Fruit fly (Drosophila melanogaster) whole organism, prepupa: ENCODE measurements around the gene CG43072.

Source experiments
- Blimp-1 ChIP-seq: fragments of 200-800 bp; sonication (Bioruptor generic); optimal IDR thresholded peaks from 3 replicates; lab custom pipeline; 2017; ENCODE audit warnings: missing biosample characterization, missing genetic modification characterization, mild to moderate bottlenecking, moderate library complexity, missing genetic modification reagents
- CG10631 ChIP-seq: fragments of 200-800 bp; sonication (Bioruptor generic); optimal IDR thresholded peaks from 2 replicates; lab custom pipeline; 2016; ENCODE audit warnings: missing biosample characterization, missing genetic modification characterization
- CG10669 ChIP-seq: fragments of 200-800 bp; sonication (Bioruptor generic); optimal IDR thresholded peaks from 3 replicates; lab custom pipeline; 2018; ENCODE audit warnings: missing biosample characterization, mild to moderate bottlenecking, missing genetic modification characterization, moderate library complexity
- CG11294 ChIP-seq: fragments of 200-800 bp; sonication (Bioruptor generic); IDR thresholded peaks from 2 replicates; pipeline ENCODE4 v1.3.6; 2022; ENCODE audit warnings: missing biosample characterization, missing genetic modification characterization
- CG11762 ChIP-seq: fragments of 200-800 bp; sonication (Bioruptor generic); optimal IDR thresholded peaks from 3 replicates; lab custom pipeline; 2016; ENCODE audit warnings: missing biosample characterization, missing genetic modification characterization; ENCODE audit not compliant: insufficient read depth
- CG11902 ChIP-seq: fragments of 200-800 bp; sonication (Bioruptor generic); optimal IDR thresholded peaks from 3 replicates; lab custom pipeline; 2016; ENCODE audit warnings: missing biosample characterization, missing genetic modification characterization
- CG15336 ChIP-seq: fragments of 200-800 bp; sonication (Bioruptor generic); IDR thresholded peaks from 2 replicates; pipeline ENCODE4 v1.3.6; 2022; ENCODE audit warnings: missing biosample characterization, missing genetic modification characterization
- CG16779 ChIP-seq: fragments of 200-800 bp; sonication (Bioruptor generic); optimal IDR thresholded peaks from 3 replicates; lab custom pipeline; 2017; ENCODE audit warnings: missing biosample characterization, mild to moderate bottlenecking, missing genetic modification characterization
- CG3032 ChIP-seq: fragments of 200-800 bp; optimal IDR thresholded peaks from 2 replicates; lab custom pipeline; 2019; ENCODE audit warnings: missing biosample characterization, mild to moderate bottlenecking, missing genetic modification characterization, moderate library complexity
- CG31627 ChIP-seq: fragments of 200-800 bp; sonication (Bioruptor generic); optimal IDR thresholded peaks from 3 replicates; lab custom pipeline; 2016; ENCODE audit warnings: missing biosample characterization, missing genetic modification characterization
- CG34406 ChIP-seq: fragments of 200-800 bp; sonication (Bioruptor generic); optimal IDR thresholded peaks from 3 replicates; lab custom pipeline; 2016; ENCODE audit warnings: missing biosample characterization, missing genetic modification characterization
- CG3919 ChIP-seq: fragments of 200-800 bp; sonication (Bioruptor generic); optimal IDR thresholded peaks from 3 replicates; lab custom pipeline; 2016; ENCODE audit warnings: missing biosample characterization, missing genetic modification characterization
- CG4318 ChIP-seq: fragments of 200-800 bp; sonication (Bioruptor generic); optimal IDR thresholded peaks from 3 replicates; lab custom pipeline; 2017; ENCODE audit warnings: missing biosample characterization, mild to moderate bottlenecking, missing genetic modification characterization
- CG6163 ChIP-seq: fragments of 200-800 bp; sonication (Bioruptor generic); IDR thresholded peaks from 3 replicates; pipeline ENCODE4 v1.3.6; 2022; ENCODE audit warnings: missing biosample characterization, missing genetic modification characterization
- CG6276 ChIP-seq: fragments of 200-800 bp; sonication (Bioruptor generic); optimal IDR thresholded peaks from 2 replicates; lab custom pipeline; 2017; ENCODE audit warnings: missing biosample characterization, mild to moderate bottlenecking, missing genetic modification characterization
- CG6792 ChIP-seq: fragments of 200-800 bp; sonication (Bioruptor generic); optimal IDR thresholded peaks from 3 replicates; lab custom pipeline; 2016; ENCODE audit warnings: missing biosample characterization, missing genetic modification characterization
- CG6808 ChIP-seq: fragments of 200-800 bp; sonication (Bioruptor generic); optimal IDR thresholded peaks from 3 replicates; lab custom pipeline; 2017; ENCODE audit warnings: missing biosample characterization, missing genetic modification characterization, mild to moderate bottlenecking, moderate library complexity, missing genetic modification reagents
- CG6854 ChIP-seq: fragments of 200-800 bp; sonication (Bioruptor generic); optimal IDR thresholded peaks from 2 replicates; lab custom pipeline; 2017; ENCODE audit warnings: missing biosample characterization, mild to moderate bottlenecking, missing genetic modification characterization
- CG8119 ChIP-seq: fragments of 200-800 bp; sonication (Bioruptor generic); IDR thresholded peaks from 3 replicates; pipeline ENCODE4 v1.3.6; 2022; ENCODE audit warnings: missing biosample characterization, missing genetic modification characterization
- CG8319 ChIP-seq: fragments of 200-800 bp; sonication (Bioruptor generic); optimal IDR thresholded peaks from 3 replicates; lab custom pipeline; 2016; ENCODE audit warnings: missing biosample characterization, missing genetic modification characterization
- CG8632 ChIP-seq: fragments of 200-800 bp; sonication (Bioruptor generic); optimal IDR thresholded peaks from 3 replicates; lab custom pipeline; 2016; ENCODE audit warnings: missing biosample characterization, missing genetic modification characterization
- Eip75B ChIP-seq: fragments of 200-800 bp; sonication (Bioruptor generic); optimal IDR thresholded peaks from 3 replicates; lab custom pipeline; 2016; ENCODE audit warnings: missing biosample characterization, missing genetic modification characterization
- Eip78C ChIP-seq: fragments of 200-800 bp; sonication (Bioruptor generic); peaks from one replicate; lab custom pipeline; 2016; ENCODE audit warnings: missing biosample characterization, missing genetic modification characterization
- Eip93F ChIP-seq: fragments of 200-800 bp; sonication (Bioruptor generic); optimal IDR thresholded peaks from 2 replicates; lab custom pipeline; 2016; ENCODE audit warnings: missing biosample characterization, mild to moderate bottlenecking, missing genetic modification characterization
- Ets21C ChIP-seq: fragments of 200-800 bp; sonication (Bioruptor generic); optimal IDR thresholded peaks from 3 replicates; lab custom pipeline; 2016; ENCODE audit warnings: missing biosample characterization, missing genetic modification characterization
- Ets96B ChIP-seq: fragments of 200-800 bp; optimal IDR thresholded peaks from 2 replicates; lab custom pipeline; 2019; ENCODE audit warnings: missing biosample characterization, mild to moderate bottlenecking, missing genetic modification characterization, moderate library complexity
- Hr38 ChIP-seq: sonication (Bioruptor generic); optimal IDR thresholded peaks from 2 replicates; lab custom pipeline; 2016; ENCODE audit warnings: missing biosample characterization, missing genetic modification characterization
- Lpt ChIP-seq: fragments of 200-800 bp; sonication (Bioruptor generic); optimal IDR thresholded peaks from 3 replicates; lab custom pipeline; 2016; ENCODE audit warnings: missing biosample characterization, missing genetic modification characterization
- Met ChIP-seq: fragments of 200-800 bp; sonication (Bioruptor generic); optimal IDR thresholded peaks from 3 replicates; lab custom pipeline; 2016; ENCODE audit warnings: missing biosample characterization, missing genetic modification characterization
- Smox ChIP-seq: fragments of 200-800 bp; sonication (Bioruptor generic); optimal IDR thresholded peaks from 3 replicates; lab custom pipeline; 2016; ENCODE audit warnings: missing biosample characterization, missing genetic modification characterization
- Sox102F ChIP-seq: fragments of 200-800 bp; sonication (Bioruptor generic); optimal IDR thresholded peaks from 2 replicates; lab custom pipeline; 2016; ENCODE audit warnings: missing biosample characterization, mild to moderate bottlenecking, missing genetic modification characterization
- Sox14 ChIP-seq: fragments of 200-800 bp; sonication (Bioruptor generic); optimal IDR thresholded peaks from 3 replicates; lab custom pipeline; 2016; ENCODE audit warnings: missing biosample characterization, missing genetic modification characterization
- Sox15 ChIP-seq: fragments of 200-800 bp; sonication (Bioruptor generic); optimal IDR thresholded peaks from 3 replicates; lab custom pipeline; 2016; ENCODE audit warnings: missing biosample characterization, missing genetic modification characterization
- achi ChIP-seq: fragments of 200-800 bp; sonication (Bioruptor generic); optimal IDR thresholded peaks from 3 replicates; lab custom pipeline; 2016; ENCODE audit warnings: missing biosample characterization, missing genetic modification characterization
- acj6 ChIP-seq: fragments of 200-800 bp; sonication (Bioruptor generic); optimal IDR thresholded peaks from 3 replicates; lab custom pipeline; 2016; ENCODE audit warnings: missing biosample characterization, missing genetic modification characterization
- dsx ChIP-seq: fragments of 200-800 bp; optimal IDR thresholded peaks from 3 replicates; lab custom pipeline; 2019; ENCODE audit warnings: missing biosample characterization, mild to moderate bottlenecking, missing genetic modification characterization, moderate library complexity; ENCODE audit not compliant: poor library complexity, severe bottlenecking
- eg ChIP-seq: fragments of 200-800 bp; sonication (Bioruptor generic); IDR thresholded peaks from 3 replicates; pipeline ENCODE4 v1.3.6; 2022; ENCODE audit warnings: missing biosample characterization, missing genetic modification characterization
- esn ChIP-seq: fragments of 200-800 bp; sonication (Bioruptor generic); optimal IDR thresholded peaks from 2 replicates; lab custom pipeline; 2016; ENCODE audit warnings: missing biosample characterization, mild to moderate bottlenecking, missing genetic modification characterization, moderate library complexity
- fd59A ChIP-seq: fragments of 200-800 bp; sonication (Bioruptor generic); optimal IDR thresholded peaks from 2 replicates; lab custom pipeline; 2017; ENCODE audit warnings: missing biosample characterization, mild to moderate bottlenecking, missing genetic modification characterization, missing genetic modification reagents
- fkh ChIP-seq: fragments of 200-800 bp; sonication (Bioruptor generic); optimal IDR thresholded peaks from 3 replicates; lab custom pipeline; 2017; ENCODE audit warnings: missing biosample characterization, mild to moderate bottlenecking, missing genetic modification characterization, moderate library complexity
- salr ChIP-seq, 2 experiments: fragments of 200-800 bp; sonication (Bioruptor generic); optimal IDR thresholded peaks; 3 replicates each; lab custom pipeline; 2016 to 2018; ENCODE audit warnings: missing biosample characterization in 2 of 2, missing genetic modification characterization in 2 of 2, mild to moderate bottlenecking in 1 of 2
- spab ChIP-seq: fragments of 200-800 bp; sonication (Bioruptor generic); optimal IDR thresholded peaks from 2 replicates; lab custom pipeline; 2017; ENCODE audit warnings: missing biosample characterization, mild to moderate bottlenecking, missing genetic modification characterization, missing genetic modification reagents
- ss ChIP-seq, 2 experiments: fragments of 200-800 bp; sonication (Bioruptor generic); optimal IDR thresholded peaks; 2 replicates in 1 of 2; 3 replicates in 1 of 2; lab custom pipeline; 2017 to 2018; ENCODE audit warnings: mild to moderate bottlenecking in 2 of 2, missing biosample characterization in 2 of 2, missing genetic modification characterization in 2 of 2, moderate library complexity in 1 of 2
- svp ChIP-seq: fragments of 200-800 bp; sonication (Bioruptor generic); peaks from one replicate; lab custom pipeline; 2016; ENCODE audit warnings: missing biosample characterization, missing genetic modification characterization
- topi ChIP-seq: fragments of 200-800 bp; sonication (Bioruptor generic); optimal IDR thresholded peaks from 3 replicates; lab custom pipeline; 2016; ENCODE audit warnings: missing biosample characterization, missing genetic modification characterization
- vri ChIP-seq: fragments of 200-800 bp; sonication (Bioruptor generic); optimal IDR thresholded peaks from 3 replicates; lab custom pipeline; 2016; ENCODE audit warnings: missing biosample characterization, mild to moderate bottlenecking, missing genetic modification characterization

Gene CG43072

dm6 chr3L:21100429-21100828 is 34.8 kb downstream of the CG43072 start (continued):
- TF ChIP-seq ss (GFP tag; optimal IDR thresholded peaks at IDR 0.05; lab: Kevin White, UChicago) (no peak), Blimp-1 (GFP tag; lab: Kevin White, UChicago) (no peak), CG3032 (no peak)

dm6 chr3L:21101316-21101715 is 35.7 kb downstream of the CG43072 start:
- TF ChIP-seq fkh (peak; percentile 44), CG15336 (GFP tag; lab: Robert Waterston, UW) (no peak)

dm6 chr3L:21104338-21105018 is 38.8 kb downstream of the CG43072 start:
- TF ChIP-seq CG4318 (GFP tag; lab: Kevin White, UChicago) (no peak), Lpt (GFP tag; lab: Kevin White, UChicago) (peak; percentile 23), CG8632 (GFP tag; lab: Kevin White, UChicago) (no peak), CG11762 (no peak), esn (GFP tag; lab: Kevin White, UChicago) (peak; percentile 26), Smox (GFP tag; lab: Kevin White, UChicago) (peak; percentile 22), CG10669 (no peak), CG6276 (GFP tag; lab: Kevin White, UChicago) (peak; percentile 47), acj6 (no peak), Ets21C (no peak), fd59A (no peak), salr (GFP tag; optimal IDR thresholded peaks at IDR 0.05; lab: Kevin White, UChicago) (peak in 1 of 2 experiments; percentile 34), Sox14 (GFP tag; lab: Kevin White, UChicago) (peak; percentile 44), vri (GFP tag; lab: Kevin White, UChicago) (peak; percentile 52), CG11902 (GFP tag; lab: Kevin White, UChicago) (no peak), CG3919 (GFP tag; lab: Kevin White, UChicago) (no peak), CG10631 (GFP tag; lab: Kevin White, UChicago) (peak; percentile 21), CG8319 (no peak), topi (GFP tag; lab: Kevin White, UChicago) (no peak), CG6163 (GFP tag; lab: Robert Waterston, UW) (peak; percentile 49; the same call in 2 of the 3 replicates), spab (no peak), CG6854 (GFP tag; lab: Kevin White, UChicago) (peak; percentile 69), eg (GFP tag; lab: Robert Waterston, UW) (0 out of 3 replicates have a peak, but pooled peaks have one; percentile 39), CG6792 (no peak), CG6808 (GFP tag; lab: Kevin White, UChicago) (peak; percentile 28), Sox102F (GFP tag; lab: Kevin White, UChicago) (peak; percentile 8), CG16779 (tag; lab: Kevin White, UChicago) (no peak), Sox15 (no peak), CG3032 (peak; percentile 22), svp (GFP tag; lab: Kevin White, UChicago) (peak; percentile 57), CG34406 (peak; percentile 8), Hr38 (no peak), CG11294 (GFP tag; lab: Robert Waterston, UW) (no peak; the same call in 1 of the 2 replicates), CG8119 (GFP tag; lab: Robert Waterston, UW) (no peak), fkh (no peak), Eip78C (GFP tag; lab: Kevin White, UChicago) (peak; percentile 75), Ets96B (tag; lab: Kevin White, UChicago) (no peak), achi (GFP tag; lab: Kevin White, UChicago) (peak; percentile 6), CG15336 (GFP tag; lab: Robert Waterston, UW) (0 out of 2 replicates have a peak, but pooled peaks have one; percentile 32), dsx (GFP tag; lab: Kevin White, UChicago) (peak; percentile 37), Eip75B (GFP tag; lab: Kevin White, UChicago) (no peak), Eip93F (GFP tag; lab: Kevin White, UChicago) (no peak), CG31627 (GFP tag; lab: Kevin White, UChicago) (peak; percentile 3), Met (GFP tag; lab: Kevin White, UChicago) (peak; percentile 19)
